Fruit fly (Drosophila melanogaster) whole organism, embryonic: ENCODE results near the gene Rfx.
A peak's percentile ranks its signal among the peaks of the same experiment; 100 is the strongest.

ENCODE experiments used
- Antp ChIP-seq: fragments of 200-800 bp; sonication (Bioruptor generic); optimal IDR thresholded peaks from 3 replicates; lab custom pipeline; 2016; ENCODE audit warnings: missing biosample characterization, missing genetic modification characterization
- CG11247 ChIP-seq: fragments of 200-800 bp; sonication (Bioruptor generic); IDR thresholded peaks from 2 replicates; pipeline ENCODE4 v1.3.6; 2022; ENCODE audit warnings: missing biosample characterization, missing genetic modification characterization
- CG12155 ChIP-seq: fragments of 200-800 bp; sonication (Bioruptor generic); optimal IDR thresholded peaks from 3 replicates; lab custom pipeline; 2016; ENCODE audit warnings: missing biosample characterization, missing genetic modification characterization
- CG12219 ChIP-seq: fragments of 200-800 bp; sonication (Bioruptor generic); optimal IDR thresholded peaks from 3 replicates; lab custom pipeline; 2018; ENCODE audit warnings: missing biosample characterization, mild to moderate bottlenecking, missing genetic modification characterization
- CG12942 ChIP-seq: fragments of 200-800 bp; sonication (Bioruptor generic); optimal IDR thresholded peaks from 3 replicates; lab custom pipeline; 2016; ENCODE audit warnings: missing biosample characterization, missing genetic modification characterization
- CG14441 ChIP-seq: fragments of 200-800 bp; sonication (Bioruptor generic); IDR thresholded peaks from 2 replicates; pipeline ENCODE4 v1.3.6; 2022; ENCODE audit warnings: missing biosample characterization, missing genetic modification characterization
- CG14667 ChIP-seq: fragments of 200-800 bp; sonication (Bioruptor generic); IDR thresholded peaks from 2 replicates; pipeline ENCODE4 v1.3.6; 2022; ENCODE audit warnings: missing biosample characterization, missing genetic modification characterization
- CG1647 ChIP-seq: fragments of 200-800 bp; sonication (Bioruptor generic); optimal IDR thresholded peaks from 3 replicates; lab custom pipeline; 2016; ENCODE audit warnings: missing biosample characterization, missing genetic modification characterization
- CG16863 ChIP-seq: fragments of 200-800 bp; sonication (Bioruptor generic); optimal IDR thresholded peaks from 3 replicates; lab custom pipeline; 2016; ENCODE audit warnings: missing biosample characterization, missing genetic modification characterization
- CG17359 ChIP-seq: fragments of 200-800 bp; sonication (Bioruptor generic); optimal IDR thresholded peaks from 3 replicates; lab custom pipeline; 2018; ENCODE audit warnings: missing biosample characterization, mild to moderate bottlenecking, missing genetic modification characterization, moderate library complexity
- CG17912 ChIP-seq: fragments of 200-800 bp; sonication (Bioruptor generic); optimal IDR thresholded peaks from 2 replicates; lab custom pipeline; 2018; ENCODE audit warnings: missing biosample characterization, mild to moderate bottlenecking, missing genetic modification characterization
- CG2889 ChIP-seq: fragments of 200-800 bp; sonication (Bioruptor generic); IDR thresholded peaks from 3 replicates; pipeline ENCODE4 v1.3.6; 2022; ENCODE audit warnings: missing biosample characterization, missing genetic modification characterization
- CG31224 ChIP-seq: fragments of 200-800 bp; sonication (Bioruptor generic); IDR thresholded peaks from 2 replicates; pipeline ENCODE4 v1.3.6; 2022; ENCODE audit warnings: missing biosample characterization, missing genetic modification characterization
- CG3726 ChIP-seq: fragments of 200-800 bp; sonication (Bioruptor generic); IDR thresholded peaks from 3 replicates; pipeline ENCODE4, ENCODE4 v1.3.6; 2022; ENCODE audit warnings: missing biosample characterization, missing genetic modification characterization
- CG4820 ChIP-seq: fragments of 200-800 bp; sonication (Bioruptor generic); optimal IDR thresholded peaks from 3 replicates; lab custom pipeline; 2016; ENCODE audit warnings: missing biosample characterization, missing genetic modification characterization
- CG7357 ChIP-seq: fragments of 200-800 bp; sonication (Bioruptor generic); IDR thresholded peaks from 3 replicates; pipeline ENCODE4 v1.3.6; 2022; ENCODE audit warnings: missing biosample characterization, missing genetic modification characterization
- CG7928 ChIP-seq: fragments of 200-800 bp; sonication (Bioruptor generic); optimal IDR thresholded peaks from 2 replicates; lab custom pipeline; 2017; ENCODE audit warnings: missing biosample characterization, mild to moderate bottlenecking, missing genetic modification characterization
- CG9817 ChIP-seq: fragments of 200-800 bp; sonication (Bioruptor generic); optimal IDR thresholded peaks from 2 replicates; lab custom pipeline; 2018; ENCODE audit warnings: missing biosample characterization, mild to moderate bottlenecking, missing genetic modification characterization, moderate library complexity
- Eip74EF ChIP-seq, 2 experiments: fragments of 200-800 bp in 1 of 2; fragments of >200 bp in 1 of 2; sonication (Bioruptor generic) in 1 of 2; optimal IDR thresholded peaks; 2 replicates each; lab custom pipeline; 2017 to 2019; ENCODE audit warnings: missing biosample characterization in 2 of 2, missing genetic modification characterization in 2 of 2, mild to moderate bottlenecking in 1 of 2, moderate library complexity in 1 of 2
- HLH54F ChIP-seq: fragments of 200-800 bp; sonication (Bioruptor generic); optimal IDR thresholded peaks from 3 replicates; lab custom pipeline; 2016; ENCODE audit warnings: missing biosample characterization, missing genetic modification characterization
- Hey ChIP-seq: fragments of 200-800 bp; sonication (Bioruptor generic); optimal IDR thresholded peaks from 3 replicates; lab custom pipeline; 2018; ENCODE audit warnings: missing biosample characterization, mild to moderate bottlenecking, missing genetic modification characterization
- Hr39 ChIP-seq: fragments of >200 bp; optimal IDR thresholded peaks from 2 replicates; lab custom pipeline; 2017
- Lpt ChIP-seq: fragments of >200 bp; optimal IDR thresholded peaks from 2 replicates; lab custom pipeline; 2018; ENCODE audit warnings: missing biosample characterization, missing genetic modification characterization
- MTF-1 ChIP-seq: fragments of 200-800 bp; sonication (Bioruptor generic); optimal IDR thresholded peaks from 2 replicates; lab custom pipeline; 2018; ENCODE audit warnings: missing biosample characterization, mild to moderate bottlenecking, missing genetic modification characterization, borderline replicate concordance
- Med ChIP-seq: fragments of 200-800 bp; sonication (Bioruptor generic); peaks from one replicate; lab custom pipeline; 2016; ENCODE audit warnings: missing biosample characterization, missing genetic modification characterization, mild to moderate bottlenecking, inconsistent platforms, moderate library complexity
- Xrp1 ChIP-seq: fragments of 200-800 bp; sonication (Bioruptor generic); IDR thresholded peaks from 2 replicates; pipeline ENCODE4 v1.3.6; 2022; ENCODE audit warnings: missing biosample characterization, missing genetic modification characterization
- YL-1 ChIP-seq: fragments of 200-800 bp; sonication (Bioruptor generic); optimal IDR thresholded peaks from 3 replicates; lab custom pipeline; 2017; ENCODE audit warnings: missing biosample characterization, mild to moderate bottlenecking, missing genetic modification characterization
- abd-A ChIP-seq: fragments of 200-800 bp; sonication (Bioruptor generic); optimal IDR thresholded peaks from 3 replicates; lab custom pipeline; 2019; ENCODE audit warnings: missing biosample characterization, mild to moderate bottlenecking, missing genetic modification characterization, moderate library complexity
- cas ChIP-seq: fragments of 200-800 bp; sonication (Bioruptor generic); IDR thresholded peaks from 2 replicates; pipeline ENCODE4 v1.3.6; 2022; ENCODE audit warnings: missing biosample characterization, missing genetic modification characterization
- dati ChIP-seq: fragments of 200-800 bp; sonication (Bioruptor generic); IDR thresholded peaks from 2 replicates; pipeline ENCODE4 v1.3.6; 2022; ENCODE audit warnings: missing biosample characterization, missing genetic modification characterization
- disco-r ChIP-seq: fragments of 200-800 bp; sonication (Bioruptor generic); optimal IDR thresholded peaks from 2 replicates; lab custom pipeline; 2016; ENCODE audit warnings: missing biosample characterization, missing genetic modification characterization
- dm ChIP-seq: fragments of 200-800 bp; sonication (Bioruptor generic); optimal IDR thresholded peaks from 3 replicates; lab custom pipeline; 2016; ENCODE audit warnings: missing biosample characterization, missing genetic modification characterization
- dysf ChIP-seq: fragments of 200-800 bp; sonication (Bioruptor generic); IDR thresholded peaks from 3 replicates; pipeline ENCODE4 v1.3.6; 2022; ENCODE audit warnings: missing biosample characterization, missing genetic modification characterization
- eyg ChIP-seq: fragments of 200-800 bp; sonication (Bioruptor generic); optimal IDR thresholded peaks from 3 replicates; lab custom pipeline; 2016; ENCODE audit warnings: missing biosample characterization, missing genetic modification characterization
- grau ChIP-seq: fragments of 200-800 bp; optimal IDR thresholded peaks from 3 replicates; lab custom pipeline; 2019; ENCODE audit warnings: missing biosample characterization, mild to moderate bottlenecking, missing genetic modification characterization, moderate library complexity
- gt ChIP-seq: fragments of 200-800 bp; sonication (Bioruptor generic); IDR thresholded peaks from 2 replicates; pipeline ENCODE4 v1.3.6; 2022; ENCODE audit warnings: missing biosample characterization, missing genetic modification characterization
- her ChIP-seq: fragments of 200-800 bp; sonication (Bioruptor generic); optimal IDR thresholded peaks from 2 replicates; lab custom pipeline; 2016; ENCODE audit warnings: missing biosample characterization, missing genetic modification characterization
- hkb ChIP-seq, 2 experiments: fragments of 200-800 bp in 1 of 2; fragments of >200 bp in 1 of 2; sonication (Bioruptor generic) in 1 of 2; IDR thresholded peaks in 1 of 2; optimal IDR thresholded peaks in 1 of 2; 2 replicates each; pipeline versions ENCODE4 v1.3.6 to Lab custom; 2017 to 2022; ENCODE audit warnings: missing biosample characterization in 1 of 2, missing genetic modification characterization in 1 of 2
- ind ChIP-seq: fragments of 200-800 bp; sonication (Bioruptor generic); optimal IDR thresholded peaks from 3 replicates; lab custom pipeline; 2016; ENCODE audit warnings: missing biosample characterization, missing genetic modification characterization
- jing ChIP-seq: fragments of 200-800 bp; sonication (Bioruptor generic); optimal IDR thresholded peaks from 2 replicates; lab custom pipeline; 2018; ENCODE audit warnings: missing biosample characterization, mild to moderate bottlenecking, missing genetic modification characterization
- kni ChIP-seq: fragments of 200-800 bp; sonication (Bioruptor generic); optimal IDR thresholded peaks from 3 replicates; lab custom pipeline; 2017; ENCODE audit warnings: mild to moderate bottlenecking, missing biosample characterization, missing genetic modification reagents, missing genetic modification characterization
- mirr ChIP-seq: fragments of 200-800 bp; sonication (Bioruptor generic); optimal IDR thresholded peaks from 3 replicates; lab custom pipeline; 2018; ENCODE audit warnings: missing biosample characterization, mild to moderate bottlenecking, missing genetic modification characterization
- onecut ChIP-seq: fragments of 200-800 bp; sonication (Bioruptor generic); IDR thresholded peaks from 2 replicates; pipeline ENCODE4 v1.3.6; 2022; ENCODE audit warnings: missing biosample characterization, missing genetic modification characterization
- pho ChIP-seq: fragments of 200-800 bp; sonication (Bioruptor generic); optimal IDR thresholded peaks from 2 replicates; lab custom pipeline; 2016; ENCODE audit warnings: missing biosample characterization, missing genetic modification characterization
- slp2 ChIP-seq: fragments of 200-800 bp; sonication (Bioruptor generic); optimal IDR thresholded peaks from 2 replicates; lab custom pipeline; 2016; ENCODE audit warnings: missing biosample characterization, missing genetic modification characterization
- tgo ChIP-seq: fragments of 200-800 bp; sonication (Bioruptor generic); IDR thresholded peaks from 3 replicates; pipeline ENCODE4 v1.3.6; 2022; ENCODE audit warnings: missing biosample characterization, missing genetic modification characterization
- toy ChIP-seq: fragments of 200-800 bp; sonication (Bioruptor generic); IDR thresholded peaks from 2 replicates; pipeline ENCODE4 v1.3.6; 2022; ENCODE audit warnings: missing biosample characterization, missing genetic modification characterization
- tup ChIP-seq: fragments of 200-800 bp; sonication (Bioruptor generic); optimal IDR thresholded peaks from 2 replicates; lab custom pipeline; 2016; ENCODE audit warnings: missing biosample characterization, mild to moderate bottlenecking, missing genetic modification characterization, moderate library complexity
- unpg ChIP-seq: fragments of 200-800 bp; sonication (Bioruptor generic); optimal IDR thresholded peaks from 3 replicates; lab custom pipeline; 2018; ENCODE audit warnings: missing biosample characterization, mild to moderate bottlenecking, missing genetic modification characterization, moderate library complexity
- vvl ChIP-seq: fragments of 200-800 bp; sonication (Bioruptor generic); IDR thresholded peaks from 2 replicates; pipeline ENCODE4 v1.3.6; 2022; ENCODE audit warnings: missing biosample characterization, missing genetic modification characterization
- wdn ChIP-seq: fragments of 200-800 bp; sonication (Bioruptor generic); IDR thresholded peaks from 2 replicates; pipeline ENCODE4 v1.3.6; 2022; ENCODE audit warnings: missing biosample characterization, missing genetic modification characterization
- wor ChIP-seq: fragments of 200-800 bp; sonication (Bioruptor generic); IDR thresholded peaks from 2 replicates; pipeline ENCODE4 v1.3.6; 2022; ENCODE audit warnings: missing biosample characterization, missing genetic modification characterization

Rfx gene

dm6 chr3R:10415923-10416322 lies 38.1 kb upstream of the Rfx start, which contains the start of gene CG6345 (continued):
- TF ChIP-seq Lpt, result peak; percentile 94
- peak; percentile 94 for TF ChIP-seq CG7928 (GFP tag; lab: Kevin White, UChicago)
- TF ChIP-seq wor (GFP tag; lab: Robert Waterston, UW), result 0 out of 2 replicates have a peak, but pooled peaks have one; percentile 12
- TF ChIP-seq unpg (GFP tag; lab: Kevin White, UChicago), result peak; percentile 83
- TF ChIP-seq Xrp1 (GFP tag; lab: Robert Waterston, UW), result peak; percentile 85
- peak; percentile 87 for TF ChIP-seq CG11247 (GFP tag; lab: Robert Waterston, UW)
- TF ChIP-seq CG4820 (GFP tag; lab: Kevin White, UChicago), result peak; percentile 88
- peak; percentile 88 for TF ChIP-seq CG17359 (tag; lab: Kevin White, UChicago)
- TF ChIP-seq gt (GFP tag; lab: Robert Waterston, UW), result no peak
- TF ChIP-seq CG12942 (GFP tag; lab: Kevin White, UChicago), result peak; percentile 47
- peak; percentile 61 for TF ChIP-seq jing
- no peak for TF ChIP-seq cas (GFP tag; lab: Robert Waterston, UW)
- TF ChIP-seq mirr (GFP tag; lab: Kevin White, UChicago), result peak; percentile 92
- TF ChIP-seq Hey, result peak; percentile 20
- peak; percentile 49; the same call in 1 of the 2 replicates for TF ChIP-seq CG14667 (GFP tag; lab: Robert Waterston, UW)
- peak; percentile 77 for TF ChIP-seq disco-r (GFP tag; lab: Kevin White, UChicago)
- TF ChIP-seq CG17912 (GFP tag; lab: Kevin White, UChicago), result peak; percentile 87
- TF ChIP-seq CG2889 (GFP tag; lab: Robert Waterston, UW), result no peak
- TF ChIP-seq CG7357, result peak; percentile 59; the same call in 2 of the 3 replicates
- TF ChIP-seq her, result peak; percentile 78
- no peak for TF ChIP-seq hkb (optimal IDR thresholded peaks at IDR 0.05; lab: Kevin White, UChicago)
- peak; percentile 71 for TF ChIP-seq hkb (GFP tag; IDR thresholded peaks at IDR 0.05; lab: Robert Waterston, UW)
- peak; percentile 88 for TF ChIP-seq slp2 (GFP tag; lab: Kevin White, UChicago)
- TF ChIP-seq CG1647 (GFP tag; lab: Kevin White, UChicago), result peak; percentile 81
- TF ChIP-seq toy (GFP tag; lab: Robert Waterston, UW), result peak; percentile 18; the same call in 1 of the 2 replicates
- TF ChIP-seq onecut (GFP tag; lab: Robert Waterston, UW), result peak; percentile 84
- TF ChIP-seq HLH54F, result peak; percentile 50
- peak; percentile 73 for TF ChIP-seq eyg
- TF ChIP-seq CG9817 (tag; lab: Kevin White, UChicago), result peak; percentile 65
- peak in 1 of 2 experiments; percentile 31 for TF ChIP-seq Eip74EF (GFP tag; optimal IDR thresholded peaks at IDR 0.05; lab: Kevin White, UChicago)
- TF ChIP-seq MTF-1 (GFP tag; lab: Kevin White, UChicago), result peak; percentile 95
- peak; percentile 73 for TF ChIP-seq tgo
- peak; percentile 81 for TF ChIP-seq Antp
- peak; percentile 63 for TF ChIP-seq CG12155 (GFP tag; lab: Kevin White, UChicago)
- peak; percentile 65 for TF ChIP-seq CG31224 (GFP tag; lab: Robert Waterston, UW)
- peak; percentile 76 for TF ChIP-seq dm (GFP tag; lab: Kevin White, UChicago)
- peak; percentile 84 for TF ChIP-seq CG12219 (GFP tag; lab: Kevin White, UChicago)
- no peak for TF ChIP-seq abd-A (tag; lab: Kevin White, UChicago)
- TF ChIP-seq wdn (GFP tag; lab: Robert Waterston, UW), result no peak
- peak; percentile 76 for TF ChIP-seq kni
- TF ChIP-seq dysf (GFP tag; lab: Robert Waterston, UW), result peak; percentile 83
- no peak for TF ChIP-seq Hr39 (lab: Kevin White, UChicago)
- TF ChIP-seq Med (GFP tag; lab: Kevin White, UChicago), result peak; percentile 98
- peak; percentile 83 for TF ChIP-seq ind (GFP tag; lab: Kevin White, UChicago)
- peak; percentile 60; the same call in 2 of the 3 replicates for TF ChIP-seq CG3726
- TF ChIP-seq grau (tag; lab: Kevin White, UChicago), result peak; percentile 77
- TF ChIP-seq dati (GFP tag; lab: Robert Waterston, UW), result no peak
- TF ChIP-seq CG16863, result peak; percentile 79
- TF ChIP-seq pho (GFP tag; lab: Kevin White, UChicago), result peak; percentile 58
- TF ChIP-seq tup, result peak; percentile 69
- TF ChIP-seq YL-1, result peak; percentile 87
- peak; percentile 91 for TF ChIP-seq vvl
- peak; percentile 80 for TF ChIP-seq CG14441
